Fruit fly (Drosophila melanogaster): ENCODE measurements around the gene CG13806.
A peak's percentile ranks its signal among the peaks of the same experiment; 100 is the strongest.

CG13806 gene

dm6 chr3L:2243846-2244528, 22.2 kb upstream of the CG13806 start, which contains the start of gene CG32301 (continued):
- TF ChIP-seq Dfd (GFP tag; optimal IDR thresholded peaks at IDR 0.05) (no peak), CG42726 (GFP tag; IDR thresholded peaks at IDR 0.05; ENCODE audit: partially characterized antibody) (0 out of 2 replicates have a peak, but pooled peaks have one; percentile 24), Tbp (GFP tag; optimal IDR thresholded peaks at IDR 0.05) (no peak), ham (GFP tag; IDR thresholded peaks at IDR 0.05) (no peak), rib (GFP tag; IDR thresholded peaks at IDR 0.05) (no peak), CG10209 (GFP tag; optimal IDR thresholded peaks at IDR 0.05) (no peak), maf-S (GFP tag; optimal IDR thresholded peaks at IDR 0.05) (no peak), gt (GFP tag; IDR thresholded peaks at IDR 0.05) (no peak), Deaf1 (tag; optimal IDR thresholded peaks at IDR 0.05) (no peak), CG15514 (GFP tag; optimal IDR thresholded peaks at IDR 0.05) (peak; percentile 43), CG10267 (tag; optimal IDR thresholded peaks at IDR 0.05) (no peak), Dad (GFP tag; optimal IDR thresholded peaks at IDR 0.05) (no peak), Dp (GFP tag; optimal IDR thresholded peaks at IDR 0.05) (peak; percentile 45), sd (tag; optimal IDR thresholded peaks at IDR 0.05) (no peak), CG3726 (GFP tag; IDR thresholded peaks at IDR 0.05) (no peak), MTF-1 (GFP tag; optimal IDR thresholded peaks at IDR 0.05; ENCODE audit: borderline replicate concordance) (no peak), emc (GFP tag; optimal IDR thresholded peaks at IDR 0.05) (no peak), pb (GFP tag; optimal IDR thresholded peaks at IDR 0.05) (no peak), corto (GFP tag; optimal IDR thresholded peaks at IDR 0.05) (no peak), CG3065 (GFP tag; optimal IDR thresholded peaks at IDR 0.05) (no peak), tgo (GFP tag; IDR thresholded peaks at IDR 0.05) (no peak), hth (optimal IDR thresholded peaks at IDR 0.05) (no peak), CG17361 (GFP tag; IDR thresholded peaks at IDR 0.05) (no peak), slbo (GFP tag; IDR thresholded peaks at IDR 0.05) (no peak), CG2875 (GFP tag; optimal IDR thresholded peaks at IDR 0.05) (no peak), sens (GFP tag) (peak; percentile 75), E2f1 (GFP tag; IDR thresholded peaks at IDR 0.05) (no peak), Sin3A (optimal IDR thresholded peaks at IDR 0.05) (no peak), Oli (tag; optimal IDR thresholded peaks at IDR 0.05) (no peak), CG6272 (GFP tag; IDR thresholded peaks at IDR 0.05) (no peak), CG17612 (GFP tag; IDR thresholded peaks at IDR 0.05) (no peak; the same call in 1 of the 2 replicates), CG30403 (GFP tag; optimal IDR thresholded peaks at IDR 0.05) (no peak), croc (GFP tag; conservative IDR thresholded peaks at IDR 0.05) (no peak), D (optimal IDR thresholded peaks at IDR 0.05) (no peak), D (GFP tag; optimal IDR thresholded peaks at IDR 0.05) (no peak), tin (GFP tag; optimal IDR thresholded peaks at IDR 0.05) (no peak), grn (GFP tag; optimal IDR thresholded peaks at IDR 0.05) (no peak), fd102C (GFP tag; optimal IDR thresholded peaks at IDR 0.05) (no peak), cg (GFP tag; optimal IDR thresholded peaks at IDR 0.05) (no peak), p53 (GFP tag; optimal IDR thresholded peaks at IDR 0.05) (no peak), nom (GFP tag; optimal IDR thresholded peaks at IDR 0.05) (no peak), usp (GFP tag; optimal IDR thresholded peaks at IDR 0.05) (no peak), Chrac-16 (GFP tag; optimal IDR thresholded peaks at IDR 0.05) (no peak), CG1647 (GFP tag; optimal IDR thresholded peaks at IDR 0.05) (no peak), CG3838 (GFP tag; optimal IDR thresholded peaks at IDR 0.05) (no peak), bsh (GFP tag; optimal IDR thresholded peaks at IDR 0.05) (no peak), Ada2b (GFP tag; IDR thresholded peaks at IDR 0.05) (no peak), HmgD (GFP tag; optimal IDR thresholded peaks at IDR 0.05) (no peak), inv (GFP tag; IDR thresholded peaks at IDR 0.05; ENCODE audit: partially characterized antibody) (no peak), Meics (GFP tag; optimal IDR thresholded peaks at IDR 0.05) (no peak), pho (GFP tag; optimal IDR thresholded peaks at IDR 0.05) (no peak), CG11560 (tag; IDR thresholded peaks at IDR 0.05) (no peak)

Data from whole organism, embryonic.